Worm (Caenorhabditis elegans) whole organism, late embryonic: Measurements from ENCODE around the gene srh-11.

Experiments used
- ceh-30 ChIP-seq: fragments of 150-350 bp; optimal IDR thresholded peaks from 2 replicates; lab custom pipeline; 2014; ENCODE audit warnings: missing biosample characterization, missing genetic modification characterization
- sdc-2 ChIP-seq: sonication (generic microtip); optimal IDR thresholded peaks from 2 replicates; lab custom pipeline; 2016; ENCODE audit warnings: missing genotype, missing genetic modification characterization, missing compliant biosample characterization
- unc-42 ChIP-seq: sonication (generic microtip); optimal IDR thresholded peaks from 2 replicates; lab custom pipeline; 2016; ENCODE audit warnings: missing genotype, missing genetic modification characterization, missing compliant biosample characterization
- unc-55 ChIP-seq: sonication (generic microtip); optimal IDR thresholded peaks from 2 replicates; lab custom pipeline; 2017; ENCODE audit warnings: missing biosample characterization, missing genetic modification reagents, missing genetic modification characterization

DNA sequence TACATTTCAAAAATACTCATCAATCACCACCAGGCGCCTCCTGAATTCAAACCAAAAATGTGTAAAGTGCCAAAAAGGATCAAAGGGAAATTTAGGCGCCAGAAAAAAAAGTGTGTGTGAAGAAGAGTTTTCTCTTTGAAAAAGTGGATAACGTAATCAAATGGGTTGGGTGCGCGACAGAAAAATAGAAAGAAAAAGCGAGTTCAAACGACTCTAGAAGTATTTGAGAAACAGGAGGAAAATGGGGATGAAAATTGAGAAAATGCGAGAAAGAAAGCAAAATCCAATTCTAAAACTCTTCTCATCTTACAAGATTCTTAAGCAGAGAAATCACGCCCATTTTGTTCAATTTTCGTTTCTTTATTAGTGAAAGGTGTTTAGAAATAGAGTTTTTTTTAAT is 10.4 kb downstream of the srh-11 start:
- TF ChIP-seq ceh-30 (tag; lab: Kevin White, UChicago) (no peak), sdc-2 (tag; lab: Kevin White, UChicago) (no peak), unc-55 (GFP tag; lab: Kevin White, UChicago) (no peak), unc-42 (peak; percentile 78)
